Fruit fly (Drosophila melanogaster) whole organism, embryonic: ENCODE data around the gene Girdin.

Experiments used
- Adf1 ChIP-seq: fragments of 200-800 bp; sonication (Bioruptor generic); IDR thresholded peaks from 2 replicates; pipeline ENCODE4 v1.3.6; 2022; ENCODE audit warnings: missing biosample characterization, missing genetic modification characterization
- CG10366 ChIP-seq: fragments of 200-800 bp; sonication (Bioruptor generic); IDR thresholded peaks from 2 replicates; pipeline ENCODE4 v1.3.6; 2022; ENCODE audit warnings: missing biosample characterization, missing genetic modification characterization
- CG10543 ChIP-seq: fragments of 200-800 bp; sonication (Bioruptor generic); optimal IDR thresholded peaks from 3 replicates; lab custom pipeline; 2017; ENCODE audit warnings: missing biosample characterization, mild to moderate bottlenecking, missing genetic modification characterization, moderate library complexity
- CG10959 ChIP-seq: fragments of 200-800 bp; sonication (Bioruptor generic); IDR thresholded peaks from 2 replicates; pipeline ENCODE4 v1.3.6; 2022; ENCODE audit warnings: missing biosample characterization, missing genetic modification characterization
- CG11247 ChIP-seq: fragments of 200-800 bp; sonication (Bioruptor generic); IDR thresholded peaks from 2 replicates; pipeline ENCODE4 v1.3.6; 2022; ENCODE audit warnings: missing biosample characterization, missing genetic modification characterization
- CG11560 ChIP-seq: fragments of 200-800 bp; sonication (Bioruptor generic); IDR thresholded peaks from 3 replicates; pipeline ENCODE4 v1.3.6; 2022; ENCODE audit warnings: missing biosample characterization, missing genetic modification characterization
- CG12219 ChIP-seq: fragments of 200-800 bp; sonication (Bioruptor generic); optimal IDR thresholded peaks from 3 replicates; lab custom pipeline; 2018; ENCODE audit warnings: missing biosample characterization, mild to moderate bottlenecking, missing genetic modification characterization
- CG13775 ChIP-seq: fragments of 200-800 bp; sonication (Bioruptor generic); optimal IDR thresholded peaks from 3 replicates; lab custom pipeline; 2017; ENCODE audit warnings: missing biosample characterization, mild to moderate bottlenecking, missing genetic modification characterization
- CG14710 ChIP-seq: fragments of 200-800 bp; sonication (Bioruptor generic); optimal IDR thresholded peaks from 3 replicates; lab custom pipeline; 2019; ENCODE audit warnings: missing biosample characterization, mild to moderate bottlenecking, missing genetic modification characterization, moderate library complexity
- CG15479 ChIP-seq: fragments of 200-800 bp; sonication (Bioruptor generic); optimal IDR thresholded peaks from 3 replicates; lab custom pipeline; 2019; ENCODE audit warnings: missing biosample characterization, mild to moderate bottlenecking, missing genetic modification characterization, moderate library complexity
- CG15514 ChIP-seq: fragments of 200-800 bp; sonication (Bioruptor generic); optimal IDR thresholded peaks from 3 replicates; lab custom pipeline; 2017; ENCODE audit warnings: missing biosample characterization, missing genetic modification characterization, mild to moderate bottlenecking, moderate library complexity, missing genetic modification reagents
- CG15696 ChIP-seq: fragments of 200-800 bp; sonication (Bioruptor generic); optimal IDR thresholded peaks from 2 replicates; lab custom pipeline; 2019; ENCODE audit warnings: missing biosample characterization, mild to moderate bottlenecking, missing genetic modification characterization, moderate library complexity
- CG1647 ChIP-seq: fragments of 200-800 bp; sonication (Bioruptor generic); optimal IDR thresholded peaks from 3 replicates; lab custom pipeline; 2016; ENCODE audit warnings: missing biosample characterization, missing genetic modification characterization
- CG17802 ChIP-seq: fragments of 200-800 bp; sonication (Bioruptor generic); optimal IDR thresholded peaks from 2 replicates; lab custom pipeline; 2018; ENCODE audit warnings: missing biosample characterization, mild to moderate bottlenecking, missing genetic modification characterization, moderate library complexity
- CG17829 ChIP-seq: fragments of 200-800 bp; optimal IDR thresholded peaks from 2 replicates; lab custom pipeline; 2019; ENCODE audit warnings: missing biosample characterization, mild to moderate bottlenecking, missing genetic modification characterization, moderate library complexity
- CG18619 ChIP-seq: fragments of 200-800 bp; sonication (Bioruptor generic); optimal IDR thresholded peaks from 3 replicates; lab custom pipeline; 2017; ENCODE audit warnings: missing biosample characterization, mild to moderate bottlenecking, missing genetic modification characterization
- CG2875 ChIP-seq: fragments of 200-800 bp; sonication (Bioruptor generic); optimal IDR thresholded peaks from 2 replicates; lab custom pipeline; 2017; ENCODE audit warnings: missing biosample characterization, mild to moderate bottlenecking, missing genetic modification characterization, missing genetic modification reagents
- CG3065 ChIP-seq: fragments of 200-800 bp; sonication (Bioruptor generic); optimal IDR thresholded peaks from 2 replicates; lab custom pipeline; 2016; ENCODE audit warnings: missing biosample characterization, missing genetic modification characterization
- CG7271 ChIP-seq: fragments of 200-800 bp; sonication (Bioruptor generic); optimal IDR thresholded peaks from 2 replicates; lab custom pipeline; 2018; ENCODE audit warnings: missing biosample characterization, mild to moderate bottlenecking, missing genetic modification characterization, moderate library complexity
- CG7839 ChIP-seq: fragments of 200-800 bp; sonication (Bioruptor generic); optimal IDR thresholded peaks from 3 replicates; lab custom pipeline; 2018; ENCODE audit warnings: missing biosample characterization, mild to moderate bottlenecking, missing genetic modification characterization, moderate library complexity
- CG8924 ChIP-seq: fragments of 200-800 bp; optimal IDR thresholded peaks from 3 replicates; lab custom pipeline; 2019; ENCODE audit warnings: missing biosample characterization, mild to moderate bottlenecking, missing genetic modification characterization, moderate library complexity
- Deaf1 ChIP-seq: fragments of 200-800 bp; optimal IDR thresholded peaks from 3 replicates; lab custom pipeline; 2019; ENCODE audit warnings: missing biosample characterization, mild to moderate bottlenecking, missing genetic modification characterization, moderate library complexity
- Doc2 ChIP-seq: fragments of 200-800 bp; sonication (Bioruptor generic); IDR thresholded peaks from 2 replicates; pipeline ENCODE4 v1.3.6; 2022; ENCODE audit warnings: missing biosample characterization, missing genetic modification characterization
- Elba2 ChIP-seq: fragments of 200-800 bp; sonication (Bioruptor generic); optimal IDR thresholded peaks from 3 replicates; lab custom pipeline; 2016; ENCODE audit warnings: missing biosample characterization, missing genetic modification characterization
- HLHmδ ChIP-seq: fragments of 200-800 bp; sonication (Bioruptor generic); optimal IDR thresholded peaks from 2 replicates; lab custom pipeline; 2018; ENCODE audit warnings: missing biosample characterization, mild to moderate bottlenecking, missing genetic modification characterization, moderate library complexity
- HmgD ChIP-seq: fragments of 200-800 bp; sonication (Bioruptor generic); optimal IDR thresholded peaks from 3 replicates; lab custom pipeline; 2016; ENCODE audit warnings: missing biosample characterization, missing genetic modification characterization
- Hmr ChIP-seq: fragments of 200-800 bp; sonication (Bioruptor generic); optimal IDR thresholded peaks from 3 replicates; lab custom pipeline; 2017; ENCODE audit warnings: mild to moderate bottlenecking, missing biosample characterization, missing genetic modification reagents, missing genetic modification characterization
- Hr39 ChIP-seq: fragments of >200 bp; optimal IDR thresholded peaks from 2 replicates; lab custom pipeline; 2017
- Jarid2 ChIP-seq: fragments of 200-800 bp; sonication (Bioruptor generic); optimal IDR thresholded peaks from 3 replicates; lab custom pipeline; 2017; ENCODE audit warnings: mild to moderate bottlenecking, missing biosample characterization, missing genetic modification reagents, missing genetic modification characterization
- MBD-R2 ChIP-seq: fragments of 200-800 bp; sonication (Bioruptor generic); IDR thresholded peaks from 2 replicates; pipeline ENCODE4 v1.3.6; 2022; ENCODE audit warnings: missing biosample characterization, missing genetic modification characterization
- Mad ChIP-seq: fragments of 200-800 bp; sonication (Bioruptor generic); optimal IDR thresholded peaks from 2 replicates; lab custom pipeline; 2016; ENCODE audit warnings: missing biosample characterization, missing genetic modification characterization
- Nf-YA ChIP-seq: fragments of 200-800 bp; sonication (Bioruptor generic); IDR thresholded peaks from 2 replicates; pipeline ENCODE4 v1.3.6; 2022; ENCODE audit warnings: missing biosample characterization, missing genetic modification characterization
- Rx ChIP-seq: fragments of 200-800 bp; sonication (Bioruptor generic); IDR thresholded peaks from 2 replicates; pipeline ENCODE4 v1.3.6; 2022; ENCODE audit warnings: missing biosample characterization, missing genetic modification characterization
- Spps ChIP-seq: fragments of 200-800 bp; sonication (Bioruptor generic); optimal IDR thresholded peaks from 2 replicates; lab custom pipeline; 2018; ENCODE audit warnings: missing biosample characterization, mild to moderate bottlenecking, missing genetic modification characterization
- Sry-β ChIP-seq: fragments of 200-800 bp; sonication (Bioruptor generic); optimal IDR thresholded peaks from 2 replicates; lab custom pipeline; 2018; ENCODE audit warnings: missing biosample characterization, mild to moderate bottlenecking, missing genetic modification characterization, moderate library complexity
- btn ChIP-seq: fragments of 200-800 bp; sonication (Bioruptor generic); optimal IDR thresholded peaks from 2 replicates; lab custom pipeline; 2016; ENCODE audit warnings: missing biosample characterization, missing genetic modification characterization
- cg ChIP-seq: fragments of 200-800 bp; sonication (Bioruptor generic); optimal IDR thresholded peaks from 3 replicates; lab custom pipeline; 2019; ENCODE audit warnings: missing biosample characterization, mild to moderate bottlenecking, missing genetic modification characterization, moderate library complexity
- crc ChIP-seq: fragments of 200-800 bp; sonication (Bioruptor generic); optimal IDR thresholded peaks from 2 replicates; lab custom pipeline; 2016; ENCODE audit warnings: missing biosample characterization, missing genetic modification characterization
- cwo ChIP-seq: fragments of 200-800 bp; sonication (Bioruptor generic); optimal IDR thresholded peaks from 3 replicates; lab custom pipeline; 2017; ENCODE audit warnings: missing biosample characterization, missing genetic modification characterization, mild to moderate bottlenecking, moderate library complexity, missing genetic modification reagents
- exex ChIP-seq: fragments of 200-800 bp; sonication (Bioruptor generic); optimal IDR thresholded peaks from 4 replicates; lab custom pipeline; 2018; ENCODE audit warnings: missing biosample characterization, mild to moderate bottlenecking, missing genetic modification characterization, moderate library complexity
- fru ChIP-seq: fragments of >200 bp; optimal IDR thresholded peaks from 2 replicates; lab custom pipeline; 2017
- ftz-f1 ChIP-seq: fragments of 200-800 bp; sonication (Bioruptor generic); optimal IDR thresholded peaks from 2 replicates; lab custom pipeline; 2016; ENCODE audit warnings: missing biosample characterization, missing genetic modification characterization
- gce ChIP-seq: fragments of 200-800 bp; sonication (Bioruptor generic); IDR thresholded peaks from 3 replicates; pipeline ENCODE4 v1.3.6; 2022; ENCODE audit warnings: missing biosample characterization, missing genetic modification characterization
- gro ChIP-seq: fragments of 200-800 bp; sonication (Bioruptor generic); optimal IDR thresholded peaks from 2 replicates; lab custom pipeline; 2016; ENCODE audit warnings: missing biosample characterization, missing genetic modification characterization
- h ChIP-seq: fragments of >200 bp; optimal IDR thresholded peaks from 2 replicates; lab custom pipeline; 2017
- ham ChIP-seq: fragments of 200-800 bp; sonication (Bioruptor generic); IDR thresholded peaks from 2 replicates; pipeline ENCODE4 v1.3.6; 2022; ENCODE audit warnings: missing biosample characterization, missing genetic modification characterization
- ind ChIP-seq: fragments of 200-800 bp; sonication (Bioruptor generic); optimal IDR thresholded peaks from 3 replicates; lab custom pipeline; 2016; ENCODE audit warnings: missing biosample characterization, missing genetic modification characterization
- maf-S ChIP-seq: fragments of 200-800 bp; sonication (Bioruptor generic); optimal IDR thresholded peaks from 2 replicates; lab custom pipeline; 2016; ENCODE audit warnings: missing biosample characterization, missing genetic modification characterization
- prd ChIP-seq, 3 experiments: fragments of >200 bp in 2 of 3; fragments of 200-800 bp in 1 of 3; sonication (Bioruptor generic) in 1 of 3; optimal IDR thresholded peaks in 2 of 3; IDR thresholded peaks in 1 of 3; 2 replicates in 2 of 3; 3 replicates in 1 of 3; pipeline versions ENCODE4 v1.3.6 to Lab custom; 2017 to 2022; ENCODE audit warnings: missing biosample characterization in 1 of 3, missing genetic modification characterization in 1 of 3
- tup ChIP-seq: fragments of 200-800 bp; sonication (Bioruptor generic); optimal IDR thresholded peaks from 2 replicates; lab custom pipeline; 2016; ENCODE audit warnings: missing biosample characterization, mild to moderate bottlenecking, missing genetic modification characterization, moderate library complexity
- zf30C ChIP-seq: fragments of 200-800 bp; sonication (Bioruptor generic); optimal IDR thresholded peaks from 3 replicates; lab custom pipeline; 2018; ENCODE audit warnings: missing biosample characterization, mild to moderate bottlenecking, missing genetic modification characterization

Gene Girdin

DNA sequence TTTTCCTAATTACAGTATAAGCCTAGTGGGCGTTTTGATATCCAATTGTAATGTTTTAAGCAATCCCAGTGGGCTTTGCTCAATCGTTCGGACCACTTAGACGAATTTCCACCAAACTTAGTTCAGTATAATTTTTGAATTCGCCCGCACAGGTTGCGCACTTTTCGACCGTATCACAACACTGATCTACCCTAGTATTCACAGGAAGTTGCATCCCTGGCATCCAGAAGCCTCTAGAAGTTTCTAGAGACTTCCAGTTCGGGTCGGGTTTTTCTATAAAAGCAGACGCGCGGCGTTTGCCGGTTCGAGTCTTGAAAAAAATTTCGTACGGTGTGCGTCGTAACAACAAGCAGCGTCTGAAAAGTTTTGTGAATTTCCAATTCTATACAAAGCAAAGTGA, 14.2 kb downstream of the Girdin start, which contains the start of gene Hsp83 (continued):
- TF ChIP-seq CG14710 (tag; lab: Kevin White, UChicago) (peak; percentile 83), cg (no peak), maf-S (peak; percentile 89), HmgD (peak; percentile 70), CG15479 (GFP tag; lab: Kevin White, UChicago) (peak; percentile 53), CG1647 (GFP tag; lab: Kevin White, UChicago) (peak; percentile 93), Hmr (GFP tag; lab: Kevin White, UChicago) (peak; percentile 99), CG15696 (tag; lab: Kevin White, UChicago) (peak; percentile 36), CG10543 (peak; percentile 100), Doc2 (0 out of 2 replicates have a peak, but pooled peaks have one; percentile 33), gro (GFP tag; lab: Kevin White, UChicago) (peak; percentile 97), Adf1 (GFP tag; lab: Robert Waterston, UW) (peak; percentile 77), HLHmδ (GFP tag; lab: Kevin White, UChicago) (peak; percentile 100), btn (peak; percentile 94), CG18619 (GFP tag; lab: Kevin White, UChicago) (peak; percentile 98), CG11560 (no peak; the same call in 2 of the 3 replicates), ind (GFP tag; lab: Kevin White, UChicago) (peak; percentile 84), Jarid2 (GFP tag; lab: Kevin White, UChicago) (peak; percentile 87), CG8924 (tag; lab: Kevin White, UChicago) (peak; percentile 81), Spps (tag; lab: Kevin White, UChicago) (peak; percentile 80), Rx (GFP tag; lab: Robert Waterston, UW) (peak; percentile 91), CG2875 (peak; percentile 97), ftz-f1 (GFP tag; lab: Kevin White, UChicago) (peak; percentile 80), Nf-YA (GFP tag; lab: Robert Waterston, UW) (peak; percentile 92), CG17829 (peak; percentile 90), exex (tag; lab: Kevin White, UChicago) (peak; percentile 84), CG17802 (tag; lab: Kevin White, UChicago) (peak; percentile 86), cwo (GFP tag; lab: Kevin White, UChicago) (peak; percentile 93), zf30C (GFP tag; lab: Kevin White, UChicago) (peak; percentile 84), CG12219 (GFP tag; lab: Kevin White, UChicago) (peak; percentile 97), MBD-R2 (GFP tag; lab: Robert Waterston, UW) (peak; percentile 55; the same call in 1 of the 2 replicates), CG15514 (GFP tag; lab: Kevin White, UChicago) (no peak), fru (lab: Kevin White, UChicago) (no peak), crc (peak; percentile 94), CG10959 (GFP tag; lab: Robert Waterston, UW) (peak; percentile 81), CG13775 (peak; percentile 95), Elba2 (GFP tag; lab: Kevin White, UChicago) (peak; percentile 68), Deaf1 (peak; percentile 80), tup (peak; percentile 84), Hr39 (lab: Kevin White, UChicago) (no peak), prd (optimal IDR thresholded peaks at IDR 0.05; lab: Kevin White, UChicago) (no peak), prd (GFP tag; IDR thresholded peaks at IDR 0.05; lab: Robert Waterston, UW) (peak; percentile 71), Mad (peak; percentile 95), Sry-β (peak; percentile 73), CG10366 (GFP tag; lab: Robert Waterston, UW) (peak; percentile 85), CG3065 (peak; percentile 94), CG7271 (tag; lab: Kevin White, UChicago) (peak; percentile 97), h (no peak), CG7839 (peak; percentile 91), gce (GFP tag; lab: Robert Waterston, UW) (peak; percentile 98), ham (peak; percentile 45; the same call in 1 of the 2 replicates), CG11247 (peak; percentile 95)
